Worm (Caenorhabditis elegans) whole organism, early embryonic: ENCODE measurements around the gene M01E10.3.

ENCODE experiments used
- B0310.2 ChIP-seq: sonication (generic microtip); optimal IDR thresholded peaks from 2 replicates; lab custom pipeline; 2016; ENCODE audit warnings: mild to moderate bottlenecking, missing genetic modification characterization, missing compliant biosample characterization
- aly-1 ChIP-seq: sonication (generic microtip); optimal IDR thresholded peaks from 2 replicates; lab custom pipeline; 2016; ENCODE audit warnings: missing genetic modification characterization, missing compliant biosample characterization
- ama-1 ChIP-seq: fragments of 150-350 bp; optimal IDR thresholded peaks from 2 replicates; lab custom pipeline; 2014
- ceh-13 ChIP-seq: fragments of 200-800 bp; sonication (Bioruptor generic); optimal IDR thresholded peaks from 2 replicates; lab custom pipeline; 2018; ENCODE audit warnings: mild to moderate bottlenecking, missing genetic modification characterization, missing compliant biosample characterization
- flt-1 ChIP-seq: fragments of 200-800 bp; sonication (Bioruptor generic); IDR thresholded peaks from 2 replicates; pipeline ENCODE4 v1.3.6; 2022; ENCODE audit warnings: missing genetic modification characterization, missing compliant biosample characterization
- hmg-4 ChIP-seq: fragments of 200-800 bp; sonication (Bioruptor generic); optimal IDR thresholded peaks from 2 replicates; lab custom pipeline; 2018; ENCODE audit warnings: mild to moderate bottlenecking, missing genetic modification characterization, missing compliant biosample characterization
- hnd-1 ChIP-seq: sonication (generic microtip); optimal IDR thresholded peaks from 2 replicates; lab custom pipeline; 2016; ENCODE audit warnings: missing genetic modification characterization, missing compliant biosample characterization
- pes-1 ChIP-seq: fragments of 200-800 bp; sonication (Bioruptor generic); IDR thresholded peaks from 2 replicates; pipeline ENCODE4 v1.3.6; 2022; ENCODE audit warnings: missing genetic modification reagents, missing genetic modification characterization, missing compliant biosample characterization
- scrt-1 ChIP-seq: fragments of 200-800 bp; sonication (Bioruptor generic); IDR thresholded peaks from 2 replicates; pipeline ENCODE4 v1.3.6; 2022; ENCODE audit warnings: missing genetic modification characterization, missing compliant biosample characterization
- tbx-11 ChIP-seq: fragments of 200-800 bp; sonication (Bioruptor generic); IDR thresholded peaks from 2 replicates; pipeline ENCODE4 v1.3.6; 2022; ENCODE audit warnings: missing genetic modification characterization, missing compliant biosample characterization
- tra-4 ChIP-seq: sonication (generic microtip); optimal IDR thresholded peaks from 2 replicates; lab custom pipeline; 2017; ENCODE audit warnings: missing genetic modification characterization, missing compliant biosample characterization

DNA sequence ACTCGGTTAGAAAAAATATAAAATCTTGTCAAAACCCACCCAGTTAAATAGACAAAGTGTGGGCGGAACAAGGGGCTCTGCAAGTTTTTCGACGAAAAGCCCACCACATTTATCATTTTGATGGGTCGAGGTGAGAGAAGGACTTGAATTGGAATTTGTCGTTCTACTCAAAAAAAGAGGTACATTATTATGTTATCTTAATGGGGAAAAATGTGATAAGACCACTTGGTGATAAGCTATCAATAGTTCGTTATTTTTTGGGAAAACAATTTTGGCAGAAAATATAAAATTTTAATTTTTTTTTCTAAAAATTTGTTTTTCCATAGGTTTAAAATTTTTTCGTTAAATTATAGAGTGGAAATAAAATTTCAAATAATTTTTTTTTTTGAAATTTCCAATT lies 4.2 kb downstream of the M01E10.3 start:
- TF ChIP-seq aly-1 (tag; lab: Kevin White, UChicago): no peak
- TF ChIP-seq hnd-1 (tag; lab: Kevin White, UChicago): no peak
- TF ChIP-seq hmg-4 (GFP tag; lab: Kevin White, UChicago): no peak
- TF ChIP-seq ceh-13: no peak
- TF ChIP-seq flt-1 (GFP tag; lab: Robert Waterston, UW): no peak
- TF ChIP-seq scrt-1: no peak
- no peak for TF ChIP-seq pes-1 (GFP tag; lab: Robert Waterston, UW)
- TF ChIP-seq ama-1 (lab: Kevin White, UChicago): no peak
- no peak for TF ChIP-seq tra-4
- TF ChIP-seq B0310.2 (tag; lab: Kevin White, UChicago): no peak
- TF ChIP-seq tbx-11: no peak
